Worm (Caenorhabditis elegans) whole organism, mixed stage, embryonic: Measurements from ENCODE around the gene F10D2.16.

Experiments used
- drap-1 ChIP-seq: fragments of 200-800 bp; sonication (Bioruptor generic); optimal IDR thresholded peaks from 3 replicates; lab custom pipeline; 2018; ENCODE audit warnings: mild to moderate bottlenecking, missing genetic modification characterization, missing compliant biosample characterization
- elt-3 ChIP-seq: fragments of 150-350 bp; optimal IDR thresholded peaks from 2 replicates; lab custom pipeline; 2014; ENCODE audit warnings: missing biosample characterization, missing genetic modification characterization
- lin-13 ChIP-seq: fragments of 150-350 bp; optimal IDR thresholded peaks from 2 replicates; lab custom pipeline; 2014; ENCODE audit warnings: missing biosample characterization, missing genetic modification characterization
- nhr-12 ChIP-seq: fragments of 150-350 bp; optimal IDR thresholded peaks from 2 replicates; lab custom pipeline; 2014; ENCODE audit warnings: missing biosample characterization, missing genetic modification characterization
- nhr-28 ChIP-seq: fragments of 150-350 bp; optimal IDR thresholded peaks from 2 replicates; lab custom pipeline; 2014; ENCODE audit warnings: missing biosample characterization, missing genetic modification characterization

- TF ChIP-seq nhr-28 (tag; lab: Kevin White, UChicago) (no peak), lin-13 (no peak), elt-3 (tag; lab: Kevin White, UChicago) (no peak), drap-1 (GFP tag; lab: Kevin White, UChicago) (no peak), nhr-12 (no peak)
Measured at ce11 chrV:7091287-7091686, 42.8 kb upstream of the F10D2.16 start, which contains the start of gene nhr-286.
